Fruit fly (Drosophila melanogaster): Measurements from ENCODE around the gene hzg.

The hzg gene

dm6 chr3L:16026065-16026789 lies 21.7 kb upstream of the hzg start (continued):
- no peak for TF ChIP-seq crc (GFP tag; optimal IDR thresholded peaks at IDR 0.05)
- peak; percentile 11 for TF ChIP-seq chn (GFP tag; optimal IDR thresholded peaks at IDR 0.05)
- no peak for TF ChIP-seq CG7963 (GFP tag; IDR thresholded peaks at IDR 0.05; ENCODE audit: partially characterized antibody)
- peak; percentile 86 for TF ChIP-seq ara (GFP tag; IDR thresholded peaks at IDR 0.05)
- TF ChIP-seq Bgb (GFP tag; IDR thresholded peaks at IDR 0.05; ENCODE audit: partially characterized antibody), result no peak
- no peak for TF ChIP-seq al (GFP tag; IDR thresholded peaks at IDR 0.05)
- TF ChIP-seq slbo (GFP tag; IDR thresholded peaks at IDR 0.05), result 0 out of 2 replicates have a peak, but pooled peaks have one; percentile 33
- no peak for TF ChIP-seq CG18011 (GFP tag; optimal IDR thresholded peaks at IDR 0.05)
- TF ChIP-seq dan (GFP tag; IDR thresholded peaks at IDR 0.05), result no peak
- TF ChIP-seq Atf6 (GFP tag; IDR thresholded peaks at IDR 0.05), result peak; percentile 78
- no peak for TF ChIP-seq dati (GFP tag; IDR thresholded peaks at IDR 0.05)
- TF ChIP-seq esg (GFP tag; conservative IDR thresholded peaks at IDR 0.05), result no peak
- TF ChIP-seq Hr51 (GFP tag; optimal IDR thresholded peaks at IDR 0.05), result peak; percentile 33 to 68
- peak; percentile 79 for TF ChIP-seq CG6813 (GFP tag; optimal IDR thresholded peaks at IDR 0.05)
- no peak for TF ChIP-seq D19B (GFP tag; optimal IDR thresholded peaks at IDR 0.05)
- TF ChIP-seq jigr1 (GFP tag; IDR thresholded peaks at IDR 0.05), result no peak
- no peak for TF ChIP-seq CG8388 (GFP tag; optimal IDR thresholded peaks at IDR 0.05)
- TF ChIP-seq HmgZ (tag; optimal IDR thresholded peaks at IDR 0.05), result peak; percentile 77
- TF ChIP-seq sima (GFP tag; optimal IDR thresholded peaks at IDR 0.05), result no peak
- TF ChIP-seq cad (GFP tag; optimal IDR thresholded peaks at IDR 0.05), result no peak
- TF ChIP-seq az2 (GFP tag; optimal IDR thresholded peaks at IDR 0.05), result peak; percentile 27
- TF ChIP-seq CG2129 (GFP tag; IDR thresholded peaks at IDR 0.05; ENCODE audit: partially characterized antibody), result no peak
- TF ChIP-seq Doc2 (GFP tag; IDR thresholded peaks at IDR 0.05), result no peak
- no peak for TF ChIP-seq knrl (GFP tag; IDR thresholded peaks at IDR 0.05; ENCODE audit: partially characterized antibody)
- TF ChIP-seq Stat92E (GFP tag; optimal IDR thresholded peaks at IDR 0.05), result no peak
- peak; percentile 85 for TF ChIP-seq CG33557 (GFP tag; optimal IDR thresholded peaks at IDR 0.05)
- TF ChIP-seq Neu2 (GFP tag; optimal IDR thresholded peaks at IDR 0.05; ENCODE audit: borderline replicate concordance), result no peak
- TF ChIP-seq CG5953 (GFP tag; IDR thresholded peaks at IDR 0.05), result no peak; the same call in 1 of the 2 replicates
- peak; percentile 55 for TF ChIP-seq CG31365 (tag; optimal IDR thresholded peaks at IDR 0.05)
- no peak; the same call in 1 of the 2 replicates for TF ChIP-seq Rfx (GFP tag; IDR thresholded peaks at IDR 0.05)
- TF ChIP-seq Dref (GFP tag; IDR thresholded peaks at IDR 0.05), result no peak
- peak; percentile 61 for TF ChIP-seq Blimp-1 (GFP tag; optimal IDR thresholded peaks at IDR 0.05)
- peak; percentile 69 for TF ChIP-seq org-1 (GFP tag; optimal IDR thresholded peaks at IDR 0.05)
- no peak for TF ChIP-seq CG30020 (tag; optimal IDR thresholded peaks at IDR 0.05)
- peak; percentile 73; the same call in 2 of the 3 replicates for TF ChIP-seq zfh1 (GFP tag; IDR thresholded peaks at IDR 0.05)
- peak; percentile 0 for TF ChIP-seq Mad (GFP tag; optimal IDR thresholded peaks at IDR 0.05)
- peak; percentile 65 for TF ChIP-seq BtbVII (GFP tag; optimal IDR thresholded peaks at IDR 0.05)
- TF ChIP-seq unpg (GFP tag; optimal IDR thresholded peaks at IDR 0.05), result peak; percentile 45
- peak; percentile 63 for TF ChIP-seq ftz-f1 (GFP tag; optimal IDR thresholded peaks at IDR 0.05)
- TF ChIP-seq salm (tag; optimal IDR thresholded peaks at IDR 0.05), result peak; percentile 55
- peak; percentile 57; the same call in 1 of the 2 replicates for TF ChIP-seq Adf1 (GFP tag; IDR thresholded peaks at IDR 0.05)
- TF ChIP-seq CG8944 (GFP tag; optimal IDR thresholded peaks at IDR 0.05), result peak; percentile 48
- peak; percentile 75 for TF ChIP-seq Jarid2 (GFP tag; optimal IDR thresholded peaks at IDR 0.05)
- peak; percentile 74 for TF ChIP-seq vvl (GFP tag; IDR thresholded peaks at IDR 0.05)
- peak; percentile 70 for TF ChIP-seq CG12769 (tag; optimal IDR thresholded peaks at IDR 0.05)
- TF ChIP-seq CG4854 (GFP tag; optimal IDR thresholded peaks at IDR 0.05), result peak; percentile 38
- no peak for TF ChIP-seq peb (GFP tag; IDR thresholded peaks at IDR 0.05)
- peak; percentile 11 for TF ChIP-seq CoRest (tag; optimal IDR thresholded peaks at IDR 0.05)
- peak; percentile 72; the same call in 1 of the 2 replicates for TF ChIP-seq Awh (GFP tag; IDR thresholded peaks at IDR 0.05)
